Fruit fly (Drosophila melanogaster) whole organism, embryonic: ENCODE measurements around the gene Nup98-96.

ENCODE experiments used
- Asciz ChIP-seq: fragments of 200-800 bp; sonication (Bioruptor generic); optimal IDR thresholded peaks from 2 replicates; lab custom pipeline; 2017; ENCODE audit warnings: missing biosample characterization, mild to moderate bottlenecking, missing genetic modification characterization, missing genetic modification reagents
- Atf3 ChIP-seq: fragments of 200-800 bp; sonication (Bioruptor generic); optimal IDR thresholded peaks from 3 replicates; lab custom pipeline; 2016; ENCODE audit warnings: missing biosample characterization, missing genetic modification characterization
- Atf6 ChIP-seq: fragments of 200-800 bp; sonication (Bioruptor generic); IDR thresholded peaks from 2 replicates; pipeline ENCODE4 v1.3.6; 2022; ENCODE audit warnings: missing biosample characterization, missing genetic modification characterization
- CG10565 ChIP-seq: fragments of 200-800 bp; sonication (Bioruptor generic); optimal IDR thresholded peaks from 3 replicates; lab custom pipeline; 2016; ENCODE audit warnings: missing biosample characterization, mild to moderate bottlenecking, missing genetic modification characterization
- CG11085 ChIP-seq: fragments of 200-800 bp; sonication (Bioruptor generic); IDR thresholded peaks from 2 replicates; pipeline ENCODE4 v1.3.6; 2022; ENCODE audit warnings: missing biosample characterization, missing genetic modification characterization
- CG12236 ChIP-seq: fragments of 200-800 bp; sonication (Bioruptor generic); optimal IDR thresholded peaks from 2 replicates; lab custom pipeline; 2016; ENCODE audit warnings: missing biosample characterization, missing genetic modification characterization
- CG13296 ChIP-seq: fragments of 200-800 bp; sonication (Bioruptor generic); optimal IDR thresholded peaks from 3 replicates; lab custom pipeline; 2018; ENCODE audit warnings: missing biosample characterization, mild to moderate bottlenecking, missing genetic modification characterization
- CG14667 ChIP-seq: fragments of 200-800 bp; sonication (Bioruptor generic); IDR thresholded peaks from 2 replicates; pipeline ENCODE4 v1.3.6; 2022; ENCODE audit warnings: missing biosample characterization, missing genetic modification characterization
- CG15479 ChIP-seq: fragments of 200-800 bp; sonication (Bioruptor generic); optimal IDR thresholded peaks from 3 replicates; lab custom pipeline; 2019; ENCODE audit warnings: missing biosample characterization, mild to moderate bottlenecking, missing genetic modification characterization, moderate library complexity
- CG15514 ChIP-seq: fragments of 200-800 bp; sonication (Bioruptor generic); optimal IDR thresholded peaks from 3 replicates; lab custom pipeline; 2017; ENCODE audit warnings: missing biosample characterization, missing genetic modification characterization, mild to moderate bottlenecking, moderate library complexity, missing genetic modification reagents
- CG1602 ChIP-seq: fragments of 200-800 bp; sonication (Bioruptor generic); optimal IDR thresholded peaks from 3 replicates; lab custom pipeline; 2016; ENCODE audit warnings: missing biosample characterization, missing genetic modification characterization
- CG1603 ChIP-seq: fragments of 200-800 bp; sonication (Bioruptor generic); optimal IDR thresholded peaks from 2 replicates; lab custom pipeline; 2019; ENCODE audit warnings: missing biosample characterization, mild to moderate bottlenecking, missing genetic modification characterization, moderate library complexity
- CG18011 ChIP-seq: fragments of 200-800 bp; sonication (Bioruptor generic); optimal IDR thresholded peaks from 2 replicates; lab custom pipeline; 2017; ENCODE audit warnings: missing biosample characterization, missing genetic modification characterization, mild to moderate bottlenecking, moderate library complexity, missing genotype
- CG4404 ChIP-seq: fragments of 200-800 bp; sonication (Bioruptor generic); IDR thresholded peaks from 2 replicates; pipeline ENCODE4 v1.3.6; 2022; ENCODE audit warnings: missing biosample characterization, missing genetic modification characterization
- CG6272 ChIP-seq: fragments of 200-800 bp; sonication (Bioruptor generic); IDR thresholded peaks from 2 replicates; pipeline ENCODE4 v1.3.6; 2022; ENCODE audit warnings: missing biosample characterization, missing genetic modification characterization
- CG7745 ChIP-seq: fragments of 200-800 bp; sonication (Bioruptor generic); optimal IDR thresholded peaks from 2 replicates; lab custom pipeline; 2018; ENCODE audit warnings: missing biosample characterization, mild to moderate bottlenecking, missing genetic modification characterization, moderate library complexity
- CG7987 ChIP-seq: fragments of 200-800 bp; sonication (Bioruptor generic); optimal IDR thresholded peaks from 2 replicates; lab custom pipeline; 2018; ENCODE audit warnings: missing biosample characterization, mild to moderate bottlenecking, missing genetic modification characterization, moderate library complexity
- CG8290 ChIP-seq, 3 experiments: fragments of 200-800 bp; sonication (Bioruptor generic); optimal IDR thresholded peaks; 2 replicates each; lab custom pipeline; 2016 to 2019; ENCODE audit warnings: missing biosample characterization in 3 of 3, missing genetic modification characterization in 3 of 3, mild to moderate bottlenecking in 2 of 3, moderate library complexity in 1 of 3
- CG8388 ChIP-seq: fragments of 200-800 bp; sonication (Bioruptor generic); optimal IDR thresholded peaks from 2 replicates; lab custom pipeline; 2019; ENCODE audit warnings: missing biosample characterization, mild to moderate bottlenecking, missing genetic modification characterization, moderate library complexity
- CG8765 ChIP-seq: fragments of 200-800 bp; sonication (Bioruptor generic); IDR thresholded peaks from 2 replicates; pipeline ENCODE4 v1.3.6; 2022; ENCODE audit warnings: missing biosample characterization, missing genetic modification characterization
- CG8944 ChIP-seq: fragments of 200-800 bp; sonication (Bioruptor generic); optimal IDR thresholded peaks from 3 replicates; lab custom pipeline; 2016; ENCODE audit warnings: missing biosample characterization, missing genetic modification characterization
- Deaf1 ChIP-seq: fragments of 200-800 bp; optimal IDR thresholded peaks from 3 replicates; lab custom pipeline; 2019; ENCODE audit warnings: missing biosample characterization, mild to moderate bottlenecking, missing genetic modification characterization, moderate library complexity
- Ets65A ChIP-seq: fragments of 200-800 bp; sonication (Bioruptor generic); peaks from one replicate; lab custom pipeline; 2016; ENCODE audit warnings: missing biosample characterization, missing genetic modification characterization
- Ets97D ChIP-seq: fragments of 200-800 bp; sonication (Bioruptor generic); optimal IDR thresholded peaks from 3 replicates; lab custom pipeline; 2016; ENCODE audit warnings: missing biosample characterization, missing genetic modification characterization
- Hsf ChIP-seq: fragments of 200-800 bp; sonication (Bioruptor generic); optimal IDR thresholded peaks from 3 replicates; lab custom pipeline; 2016; ENCODE audit warnings: missing biosample characterization, missing genetic modification characterization
- Jarid2 ChIP-seq: fragments of 200-800 bp; sonication (Bioruptor generic); optimal IDR thresholded peaks from 3 replicates; lab custom pipeline; 2017; ENCODE audit warnings: mild to moderate bottlenecking, missing biosample characterization, missing genetic modification reagents, missing genetic modification characterization
- MESR4 ChIP-seq: fragments of 200-800 bp; sonication (Bioruptor generic); optimal IDR thresholded peaks from 2 replicates; lab custom pipeline; 2018; ENCODE audit warnings: missing biosample characterization, mild to moderate bottlenecking, missing genetic modification characterization, moderate library complexity
- Med ChIP-seq: fragments of 200-800 bp; sonication (Bioruptor generic); peaks from one replicate; lab custom pipeline; 2016; ENCODE audit warnings: missing biosample characterization, missing genetic modification characterization, mild to moderate bottlenecking, inconsistent platforms, moderate library complexity
- Sry-β ChIP-seq: fragments of 200-800 bp; sonication (Bioruptor generic); optimal IDR thresholded peaks from 2 replicates; lab custom pipeline; 2018; ENCODE audit warnings: missing biosample characterization, mild to moderate bottlenecking, missing genetic modification characterization, moderate library complexity
- ash1 ChIP-seq: fragments of 200-800 bp; sonication (Bioruptor generic); optimal IDR thresholded peaks from 2 replicates; lab custom pipeline; 2018; ENCODE audit warnings: missing biosample characterization, mild to moderate bottlenecking, missing genetic modification characterization
- bbx ChIP-seq: fragments of 200-800 bp; sonication (Bioruptor generic); IDR thresholded peaks from 2 replicates; pipeline ENCODE4 v1.3.6; 2022; ENCODE audit warnings: missing biosample characterization, missing genetic modification characterization; ENCODE audit not compliant: partially characterized antibody
- bowl ChIP-seq: fragments of 200-800 bp; sonication (Bioruptor generic); IDR thresholded peaks from 2 replicates; pipeline ENCODE4 v1.3.6; 2022; ENCODE audit warnings: missing biosample characterization, missing genetic modification characterization
- chm ChIP-seq: fragments of 200-800 bp; sonication (Bioruptor generic); IDR thresholded peaks from 2 replicates; pipeline ENCODE4 v1.3.6; 2022; ENCODE audit warnings: missing biosample characterization, missing genetic modification characterization
- gcm2 ChIP-seq: fragments of 200-800 bp; sonication (Bioruptor generic); optimal IDR thresholded peaks from 2 replicates; lab custom pipeline; 2016; ENCODE audit warnings: missing biosample characterization, missing genetic modification characterization
- gem ChIP-seq: fragments of 200-800 bp; sonication (Bioruptor generic); optimal IDR thresholded peaks from 2 replicates; lab custom pipeline; 2019; ENCODE audit warnings: missing biosample characterization, mild to moderate bottlenecking, missing genetic modification characterization, moderate library complexity
- knrl ChIP-seq: fragments of 200-800 bp; sonication (Bioruptor generic); IDR thresholded peaks from 3 replicates; pipeline ENCODE4 v1.3.6; 2022; ENCODE audit warnings: missing biosample characterization, missing genetic modification characterization; ENCODE audit not compliant: partially characterized antibody
- lola ChIP-seq, 3 experiments: fragments of >200 bp in 2 of 3; fragments of 200-800 bp in 1 of 3; sonication (Bioruptor generic) in 1 of 3; optimal IDR thresholded peaks; 2 replicates each; lab custom pipeline; 2017 to 2019; ENCODE audit warnings: missing biosample characterization in 3 of 3, missing genetic modification characterization in 3 of 3, mild to moderate bottlenecking in 1 of 3, moderate library complexity in 1 of 3
- mam ChIP-seq: fragments of 200-800 bp; sonication (Bioruptor generic); optimal IDR thresholded peaks from 3 replicates; lab custom pipeline; 2016; ENCODE audit warnings: missing biosample characterization, missing genetic modification characterization
- org-1 ChIP-seq: fragments of 200-800 bp; sonication (Bioruptor generic); optimal IDR thresholded peaks from 2 replicates; lab custom pipeline; 2017; ENCODE audit warnings: missing biosample characterization, missing genetic modification characterization
- pfk ChIP-seq: fragments of 200-800 bp; sonication (Bioruptor generic); optimal IDR thresholded peaks from 2 replicates; lab custom pipeline; 2018; ENCODE audit warnings: missing biosample characterization, mild to moderate bottlenecking, missing genetic modification characterization, moderate library complexity
- pho ChIP-seq: fragments of 200-800 bp; sonication (Bioruptor generic); optimal IDR thresholded peaks from 2 replicates; lab custom pipeline; 2016; ENCODE audit warnings: missing biosample characterization, missing genetic modification characterization
- phol ChIP-seq: fragments of 200-800 bp; sonication (Bioruptor generic); optimal IDR thresholded peaks from 3 replicates; lab custom pipeline; 2018; ENCODE audit warnings: missing biosample characterization, mild to moderate bottlenecking, missing genetic modification characterization, moderate library complexity
- pita ChIP-seq: fragments of 200-800 bp; sonication (Bioruptor generic); optimal IDR thresholded peaks from 2 replicates; lab custom pipeline; 2017; ENCODE audit warnings: missing biosample characterization, mild to moderate bottlenecking, missing genetic modification characterization
- pros ChIP-seq: fragments of 200-800 bp; sonication (Bioruptor generic); optimal IDR thresholded peaks from 3 replicates; lab custom pipeline; 2019; ENCODE audit warnings: missing biosample characterization, mild to moderate bottlenecking, missing genetic modification characterization, moderate library complexity
- schlank ChIP-seq: fragments of 200-800 bp; sonication (Bioruptor generic); optimal IDR thresholded peaks from 2 replicates; lab custom pipeline; 2018; ENCODE audit warnings: missing biosample characterization, mild to moderate bottlenecking, missing genetic modification characterization
- sna ChIP-seq: fragments of 200-800 bp; sonication (Bioruptor generic); IDR thresholded peaks from 2 replicates; pipeline ENCODE4 v1.3.6; 2022; ENCODE audit warnings: missing biosample characterization, missing genetic modification characterization; ENCODE audit not compliant: partially characterized antibody
- sob ChIP-seq: fragments of 200-800 bp; sonication (Bioruptor generic); IDR thresholded peaks from 2 replicates; pipeline ENCODE4 v1.3.6; 2022; ENCODE audit warnings: missing biosample characterization, missing genetic modification characterization
- tio ChIP-seq: fragments of 200-800 bp; sonication (Bioruptor generic); optimal IDR thresholded peaks from 2 replicates; lab custom pipeline; 2017; ENCODE audit warnings: missing biosample characterization, missing genetic modification characterization, inconsistent platforms
- tx ChIP-seq: fragments of 200-800 bp; sonication (Bioruptor generic); optimal IDR thresholded peaks from 2 replicates; lab custom pipeline; 2016; ENCODE audit warnings: missing biosample characterization, missing genetic modification characterization

Nup98-96 gene

dm6 chr3R:23773610-23774364 is 7.6 kb downstream of the Nup98-96 start, which contains the start of gene CG10208 (continued):
- TF ChIP-seq bowl (GFP tag; lab: Robert Waterston, UW) (no peak), schlank (tag; lab: Kevin White, UChicago) (no peak), CG1603 (no peak), Atf3 (no peak), CG15479 (GFP tag; lab: Kevin White, UChicago) (no peak), CG8944 (GFP tag; lab: Kevin White, UChicago) (no peak), CG18011 (GFP tag; lab: Kevin White, UChicago) (no peak), CG11085 (GFP tag; lab: Robert Waterston, UW) (no peak), pho (no peak), lola (GFP tag; optimal IDR thresholded peaks at IDR 0.05; lab: Kevin White, UChicago) (no peak), CG12236 (GFP tag; lab: Kevin White, UChicago) (no peak), CG14667 (GFP tag; lab: Robert Waterston, UW) (no peak), org-1 (GFP tag; lab: Kevin White, UChicago) (no peak), phol (tag; lab: Kevin White, UChicago) (no peak), Atf6 (GFP tag; lab: Robert Waterston, UW) (no peak), CG8388 (no peak), Ets97D (GFP tag; lab: Kevin White, UChicago) (no peak), CG15514 (GFP tag; lab: Kevin White, UChicago) (peak; percentile 37), CG8765 (GFP tag; lab: Robert Waterston, UW) (no peak), CG7745 (tag; lab: Kevin White, UChicago) (no peak), Med (GFP tag; lab: Kevin White, UChicago) (peak; percentile 54), CG8290 (GFP tag; optimal IDR thresholded peaks at IDR 0.05; lab: Kevin White, UChicago) (no peak), CG8290 (tag; optimal IDR thresholded peaks at IDR 0.05; lab: Kevin White, UChicago) (no peak), knrl (GFP tag; lab: Robert Waterston, UW) (no peak), Hsf (GFP tag; lab: Kevin White, UChicago) (no peak), Ets65A (GFP tag; lab: Kevin White, UChicago) (no peak), bbx (GFP tag; lab: Robert Waterston, UW) (no peak), Sry-β (GFP tag; lab: Kevin White, UChicago) (no peak), gem (tag; lab: Kevin White, UChicago) (no peak), MESR4 (GFP tag; lab: Kevin White, UChicago) (no peak), gcm2 (GFP tag; lab: Kevin White, UChicago) (no peak), CG13296 (no peak), Jarid2 (peak; percentile 15), CG7987 (GFP tag; lab: Kevin White, UChicago) (no peak), sob (no peak), chm (0 out of 2 replicates have a peak, but pooled peaks have one; percentile 7), pros (no peak), CG6272 (GFP tag; lab: Robert Waterston, UW) (no peak), CG1602 (GFP tag; lab: Kevin White, UChicago) (no peak), pfk (GFP tag; lab: Kevin White, UChicago) (no peak), Asciz (no peak), mam (GFP tag; lab: Kevin White, UChicago) (no peak), tio (GFP tag; lab: Kevin White, UChicago) (no peak), pita (no peak), tx (GFP tag; lab: Kevin White, UChicago) (no peak), CG4404 (no peak), ash1 (no peak), CG10565 (GFP tag; lab: Kevin White, UChicago) (no peak), Deaf1 (tag; lab: Kevin White, UChicago) (no peak), sna (GFP tag; lab: Robert Waterston, UW) (no peak)
